Worm (Caenorhabditis elegans) whole organism, young adult: ENCODE results near the gene T13C5.2.

ENCODE experiments used
- F49E8.2 ChIP-seq: sonication (generic microtip); optimal IDR thresholded peaks from 3 replicates; lab custom pipeline; 2017; ENCODE audit warnings: missing genetic modification characterization, mild to moderate bottlenecking, missing compliant biosample characterization, antibody characterized with exemption, moderate library complexity; ENCODE audit not compliant: insufficient read depth
- madf-3 ChIP-seq: fragments of 200-800 bp; sonication (Bioruptor generic); IDR thresholded peaks from 2 replicates; pipeline ENCODE4 v1.3.6; 2022; ENCODE audit warnings: missing genetic modification reagents, missing genetic modification characterization, missing compliant biosample characterization

DNA sequence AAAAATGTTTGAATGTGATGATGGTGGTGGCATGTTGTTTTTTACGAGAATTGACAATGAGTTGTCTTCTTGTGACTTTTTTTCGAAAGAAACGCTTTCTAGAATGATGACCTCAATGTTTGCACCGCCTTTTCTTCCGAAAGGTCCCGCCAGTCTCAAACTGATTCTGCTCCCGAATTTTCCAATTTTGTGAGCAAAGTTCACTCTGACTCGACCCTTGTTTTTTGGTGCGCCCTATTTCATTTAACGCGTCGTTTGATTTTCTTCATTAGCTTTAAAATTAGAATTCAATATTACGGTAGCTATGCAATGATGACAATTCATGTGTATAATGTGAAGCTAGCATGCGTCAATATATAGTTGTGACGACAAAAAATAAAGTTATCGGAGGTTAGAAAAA lies 45.9 kb downstream of the T13C5.2 start, which contains the start of gene lite-1:
- TF ChIP-seq madf-3 (GFP tag; lab: Robert Waterston, UW) = no peak
- no peak for TF ChIP-seq F49E8.2 (tag; lab: Kevin White, UChicago)
